ENCODE assay signal across 2 worm cellular contexts in the genomic region with DNA sequence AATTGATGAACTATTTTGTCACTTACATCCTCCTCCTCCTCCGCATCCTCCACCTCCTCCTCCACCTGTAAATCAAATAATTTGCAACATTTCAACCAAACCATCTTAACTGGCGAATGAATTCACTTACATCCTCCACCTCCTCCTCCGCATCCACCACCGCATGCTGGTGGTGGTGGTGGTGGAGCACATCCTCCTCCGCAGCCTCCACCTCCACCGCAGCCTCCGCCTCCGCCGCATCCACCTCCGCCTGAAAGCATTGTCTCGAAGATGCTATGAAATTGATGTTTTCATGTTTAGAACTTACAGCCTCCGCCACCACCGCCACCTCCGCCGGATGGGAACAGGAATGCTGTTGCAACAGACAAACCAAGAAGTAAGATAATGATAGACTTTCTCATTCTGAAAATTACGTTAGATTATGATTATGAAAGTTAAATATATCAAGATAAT.
TF ChIP-seq lines count a peak whose summit lies in the region.

Gene grl-23, minus strand, starts transcription at position 403 of the 453 bp plus-strand sequence.

TF ChIP-seq in whole organism, L4 larva, 104 proteins besides CTCF, POLR2A, EP300 and RAD21:
- TF ChIP-seq R02D3.7 (tag; optimal IDR thresholded peaks at IDR 0.05; lab: Kevin White, UChicago) = no peak
- peak; percentile 91 for TF ChIP-seq set-16 (GFP tag; IDR thresholded peaks at IDR 0.05; lab: Robert Waterston, UW)

TF ChIP-seq in whole organism, young adult, 124 proteins besides CTCF, POLR2A, EP300 and RAD21:
- TF ChIP-seq egrh-3 (GFP tag; IDR thresholded peaks at IDR 0.05; lab: Robert Waterston, UW) (peak; percentile 87), D2030.7 (GFP tag; IDR thresholded peaks at IDR 0.05; lab: Robert Waterston, UW) (no peak)
